Fruit fly (Drosophila melanogaster): ENCODE data around the gene CG15548.

dm6 chr3R:30926033-30926432, 33.5 kb upstream of the CG15548 start:
- no peak for TF ChIP-seq kay (GFP tag; ENCODE audit: borderline replicate concordance)
- no peak for TF ChIP-seq CG7101 (tag; optimal IDR thresholded peaks at IDR 0.05)
- no peak for TF ChIP-seq Mnt (GFP tag; optimal IDR thresholded peaks at IDR 0.05)
- no peak for TF ChIP-seq tj (GFP tag; optimal IDR thresholded peaks at IDR 0.05)
- TF ChIP-seq CG33017 (tag; optimal IDR thresholded peaks at IDR 0.05): no peak
